Worm (Caenorhabditis elegans): Measurements from ENCODE around the gene srg-3.

DNA sequence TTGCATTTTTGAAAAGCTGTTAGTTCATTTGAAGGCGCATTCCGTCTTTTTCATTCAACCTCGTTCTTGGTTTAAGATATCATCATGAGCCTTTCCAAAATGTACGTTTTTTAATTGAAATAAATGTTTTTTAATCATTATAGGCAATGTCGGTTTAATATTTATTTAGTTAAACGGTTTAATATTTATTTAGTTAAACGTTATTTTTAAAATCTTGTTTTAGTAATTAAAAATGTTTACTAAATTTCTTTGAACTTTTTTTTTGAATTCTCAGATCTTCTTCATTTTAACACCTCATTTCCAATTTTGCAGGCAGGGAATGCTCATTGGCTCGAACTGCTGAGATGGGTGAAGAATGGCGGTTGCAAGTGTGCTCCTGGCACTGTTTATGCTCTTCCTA lies 38.9 kb upstream of the srg-3 start, which contains the start of gene gar-2:
- TF ChIP-seq nhr-28 (tag; optimal IDR thresholded peaks at IDR 0.05): no peak
- no peak for TF ChIP-seq madf-9 (GFP tag; conservative IDR thresholded peaks at IDR 0.05)
- no peak for TF ChIP-seq skn-1 (tag; optimal IDR thresholded peaks at IDR 0.05)
- TF ChIP-seq nhr-10 (tag; optimal IDR thresholded peaks at IDR 0.05): no peak

All from whole organism, L4 larva.